Fruit fly (Drosophila melanogaster) whole organism, embryonic: Measurements from ENCODE around the gene Sfxn2.

Experiments used
- Bgb ChIP-seq: fragments of 200-800 bp; sonication (Bioruptor generic); IDR thresholded peaks from 2 replicates; pipeline ENCODE4 v1.3.6; 2022; ENCODE audit warnings: missing biosample characterization, missing genetic modification characterization; ENCODE audit not compliant: partially characterized antibody
- CG10321 ChIP-seq: fragments of 200-800 bp; sonication (Bioruptor generic); IDR thresholded peaks from 2 replicates; pipeline ENCODE4 v1.3.6; 2022; ENCODE audit warnings: missing biosample characterization, missing genetic modification characterization
- CG11085 ChIP-seq: fragments of 200-800 bp; sonication (Bioruptor generic); IDR thresholded peaks from 2 replicates; pipeline ENCODE4 v1.3.6; 2022; ENCODE audit warnings: missing biosample characterization, missing genetic modification characterization
- CG11695 ChIP-seq: fragments of 200-800 bp; sonication (Bioruptor generic); IDR thresholded peaks from 3 replicates; pipeline ENCODE4 v1.3.6; 2022; ENCODE audit warnings: missing biosample characterization, missing genetic modification characterization
- CG13775 ChIP-seq: fragments of 200-800 bp; sonication (Bioruptor generic); optimal IDR thresholded peaks from 3 replicates; lab custom pipeline; 2017; ENCODE audit warnings: missing biosample characterization, mild to moderate bottlenecking, missing genetic modification characterization
- CG15269 ChIP-seq: fragments of 200-800 bp; sonication (Bioruptor generic); optimal IDR thresholded peaks from 2 replicates; lab custom pipeline; 2018; ENCODE audit warnings: missing biosample characterization, mild to moderate bottlenecking, missing genetic modification characterization, moderate library complexity
- CG17385 ChIP-seq: fragments of 200-800 bp; sonication (Bioruptor generic); optimal IDR thresholded peaks from 3 replicates; lab custom pipeline; 2018; ENCODE audit warnings: missing biosample characterization, mild to moderate bottlenecking, missing genetic modification characterization
- CG17568 ChIP-seq: fragments of 200-800 bp; sonication (Bioruptor generic); optimal IDR thresholded peaks from 2 replicates; lab custom pipeline; 2018; ENCODE audit warnings: missing biosample characterization, mild to moderate bottlenecking, missing genetic modification characterization, moderate library complexity
- CG2199 ChIP-seq: fragments of 200-800 bp; sonication (Bioruptor generic); IDR thresholded peaks from 3 replicates; pipeline ENCODE4 v1.3.6; 2022; ENCODE audit warnings: missing biosample characterization, missing genetic modification characterization
- CG30403 ChIP-seq: fragments of 200-800 bp; sonication (Bioruptor generic); optimal IDR thresholded peaks from 3 replicates; lab custom pipeline; 2016; ENCODE audit warnings: missing biosample characterization, missing genetic modification characterization
- CG30431 ChIP-seq: fragments of 200-800 bp; sonication (Bioruptor generic); optimal IDR thresholded peaks from 2 replicates; lab custom pipeline; 2017; ENCODE audit warnings: missing biosample characterization, missing genetic modification characterization
- CG32767 ChIP-seq: fragments of 200-800 bp; sonication (Bioruptor generic); IDR thresholded peaks from 2 replicates; pipeline ENCODE4 v1.3.6; 2022; ENCODE audit warnings: missing biosample characterization, missing genetic modification characterization
- CG42726 ChIP-seq: fragments of 200-800 bp; sonication (Bioruptor generic); IDR thresholded peaks from 2 replicates; pipeline ENCODE4 v1.3.6; 2022; ENCODE audit warnings: missing biosample characterization, missing genetic modification characterization; ENCODE audit not compliant: partially characterized antibody
- CG4328 ChIP-seq: fragments of 200-800 bp; sonication (Bioruptor generic); optimal IDR thresholded peaks from 3 replicates; lab custom pipeline; 2017; ENCODE audit warnings: missing biosample characterization, missing genetic modification reagents, missing genetic modification characterization
- CG6854 ChIP-seq: fragments of 200-800 bp; sonication (Bioruptor generic); optimal IDR thresholded peaks from 3 replicates; lab custom pipeline; 2017; ENCODE audit warnings: missing biosample characterization, mild to moderate bottlenecking, missing genetic modification characterization
- CG7928 ChIP-seq: fragments of 200-800 bp; sonication (Bioruptor generic); optimal IDR thresholded peaks from 2 replicates; lab custom pipeline; 2017; ENCODE audit warnings: missing biosample characterization, mild to moderate bottlenecking, missing genetic modification characterization
- CG8388 ChIP-seq: fragments of 200-800 bp; sonication (Bioruptor generic); optimal IDR thresholded peaks from 2 replicates; lab custom pipeline; 2019; ENCODE audit warnings: missing biosample characterization, mild to moderate bottlenecking, missing genetic modification characterization, moderate library complexity
- CG9437 ChIP-seq: fragments of 200-800 bp; sonication (Bioruptor generic); optimal IDR thresholded peaks from 2 replicates; lab custom pipeline; 2018; ENCODE audit warnings: missing biosample characterization, mild to moderate bottlenecking, missing genetic modification characterization
- Dbx ChIP-seq: fragments of 200-800 bp; sonication (Bioruptor generic); IDR thresholded peaks from 3 replicates; pipeline ENCODE4 v1.3.6; 2022; ENCODE audit warnings: missing biosample characterization, missing genetic modification characterization
- Drgx ChIP-seq: fragments of 200-800 bp; sonication (Bioruptor generic); IDR thresholded peaks from 2 replicates; pipeline ENCODE4 v1.3.6; 2022; ENCODE audit warnings: missing biosample characterization, missing genetic modification characterization
- Elba2 ChIP-seq: fragments of 200-800 bp; sonication (Bioruptor generic); optimal IDR thresholded peaks from 3 replicates; lab custom pipeline; 2016; ENCODE audit warnings: missing biosample characterization, missing genetic modification characterization
- Gsc ChIP-seq: fragments of 200-800 bp; sonication (Bioruptor generic); IDR thresholded peaks from 2 replicates; pipeline ENCODE4 v1.3.6; 2022; ENCODE audit warnings: missing biosample characterization, missing genetic modification characterization
- HmgZ ChIP-seq: fragments of 200-800 bp; sonication (Bioruptor generic); optimal IDR thresholded peaks from 2 replicates; lab custom pipeline; 2018; ENCODE audit warnings: missing biosample characterization, mild to moderate bottlenecking, missing genetic modification characterization
- Hr51 ChIP-seq, 2 experiments: fragments of 200-800 bp; sonication (Bioruptor generic); optimal IDR thresholded peaks; 2 replicates in 1 of 2; 3 replicates in 1 of 2; lab custom pipeline; 2016 to 2018; ENCODE audit warnings: missing biosample characterization in 2 of 2, missing genetic modification characterization in 2 of 2, mild to moderate bottlenecking in 1 of 2, moderate library complexity in 1 of 2
- Mes4 ChIP-seq: fragments of 200-800 bp; sonication (Bioruptor generic); optimal IDR thresholded peaks from 2 replicates; lab custom pipeline; 2016; ENCODE audit warnings: missing biosample characterization, missing genetic modification characterization
- Myb ChIP-seq: fragments of 200-800 bp; sonication (Bioruptor generic); optimal IDR thresholded peaks from 2 replicates; lab custom pipeline; 2016; ENCODE audit warnings: missing biosample characterization, missing genetic modification characterization
- Nf-YB ChIP-seq: fragments of 200-800 bp; sonication (Bioruptor generic); optimal IDR thresholded peaks from 3 replicates; lab custom pipeline; 2019; ENCODE audit warnings: missing biosample characterization, mild to moderate bottlenecking, missing genetic modification characterization, moderate library complexity
- PHDP ChIP-seq: fragments of 200-800 bp; sonication (Bioruptor generic); optimal IDR thresholded peaks from 3 replicates; lab custom pipeline; 2018; ENCODE audit warnings: missing biosample characterization, mild to moderate bottlenecking, missing genetic modification characterization, moderate library complexity
- Pdp1 ChIP-seq, 2 experiments: fragments of 200-800 bp; sonication (Bioruptor generic); optimal IDR thresholded peaks; 3 replicates each; lab custom pipeline; 2016; ENCODE audit warnings: missing biosample characterization in 2 of 2, missing genetic modification characterization in 2 of 2, mild to moderate bottlenecking in 1 of 2, moderate library complexity in 1 of 2
- Six4 ChIP-seq: fragments of 200-800 bp; sonication (Bioruptor generic); optimal IDR thresholded peaks from 2 replicates; lab custom pipeline; 2016; ENCODE audit warnings: missing biosample characterization, missing genetic modification characterization
- Vsx1 ChIP-seq: fragments of 200-800 bp; sonication (Bioruptor generic); optimal IDR thresholded peaks from 2 replicates; lab custom pipeline; 2017; ENCODE audit warnings: missing biosample characterization, mild to moderate bottlenecking, missing genetic modification characterization, missing genetic modification reagents
- Xbp1 ChIP-seq: fragments of 200-800 bp; sonication (Bioruptor generic); optimal IDR thresholded peaks from 3 replicates; lab custom pipeline; 2016; ENCODE audit warnings: missing biosample characterization, mild to moderate bottlenecking, missing genetic modification characterization
- bsh ChIP-seq, 2 experiments: fragments of 200-800 bp; sonication (Bioruptor generic); optimal IDR thresholded peaks; 2 replicates each; lab custom pipeline; 2017 to 2018; ENCODE audit warnings: mild to moderate bottlenecking in 2 of 2, missing biosample characterization in 2 of 2, missing genetic modification characterization in 2 of 2, moderate library complexity in 1 of 2
- chif ChIP-seq, 2 experiments: fragments of 200-800 bp; sonication (Bioruptor generic); optimal IDR thresholded peaks; 3 replicates each; lab custom pipeline; 2016; ENCODE audit warnings: missing biosample characterization in 2 of 2, missing genetic modification characterization in 2 of 2
- gce ChIP-seq: fragments of 200-800 bp; sonication (Bioruptor generic); IDR thresholded peaks from 3 replicates; pipeline ENCODE4 v1.3.6; 2022; ENCODE audit warnings: missing biosample characterization, missing genetic modification characterization
- hb ChIP-seq: fragments of 200-800 bp; sonication (Bioruptor generic); IDR thresholded peaks from 3 replicates; pipeline ENCODE4 v1.3.6; 2022; ENCODE audit warnings: missing biosample characterization, missing genetic modification characterization; ENCODE audit not compliant: partially characterized antibody
- insv ChIP-seq, 2 experiments: fragments of 200-800 bp; sonication (Bioruptor generic); optimal IDR thresholded peaks; 3 replicates each; lab custom pipeline; 2016 to 2018; ENCODE audit warnings: missing biosample characterization in 2 of 2, missing genetic modification characterization in 2 of 2
- jing ChIP-seq: fragments of 200-800 bp; sonication (Bioruptor generic); optimal IDR thresholded peaks from 2 replicates; lab custom pipeline; 2018; ENCODE audit warnings: missing biosample characterization, mild to moderate bottlenecking, missing genetic modification characterization
- knrl ChIP-seq: fragments of 200-800 bp; sonication (Bioruptor generic); IDR thresholded peaks from 3 replicates; pipeline ENCODE4 v1.3.6; 2022; ENCODE audit warnings: missing biosample characterization, missing genetic modification characterization; ENCODE audit not compliant: partially characterized antibody
- luna ChIP-seq: fragments of 200-800 bp; sonication (Bioruptor generic); optimal IDR thresholded peaks from 2 replicates; lab custom pipeline; 2016; ENCODE audit warnings: missing biosample characterization, missing genetic modification characterization
- nmo ChIP-seq: fragments of 200-800 bp; sonication (Bioruptor generic); optimal IDR thresholded peaks from 2 replicates; lab custom pipeline; 2018; ENCODE audit warnings: missing biosample characterization, mild to moderate bottlenecking, missing genetic modification characterization, moderate library complexity
- pfk ChIP-seq: fragments of 200-800 bp; sonication (Bioruptor generic); optimal IDR thresholded peaks from 2 replicates; lab custom pipeline; 2018; ENCODE audit warnings: missing biosample characterization, mild to moderate bottlenecking, missing genetic modification characterization, moderate library complexity
- prd ChIP-seq, 3 experiments: fragments of >200 bp in 2 of 3; fragments of 200-800 bp in 1 of 3; sonication (Bioruptor generic) in 1 of 3; optimal IDR thresholded peaks in 2 of 3; IDR thresholded peaks in 1 of 3; 2 replicates in 2 of 3; 3 replicates in 1 of 3; pipeline versions ENCODE4 v1.3.6 to Lab custom; 2017 to 2022; ENCODE audit warnings: missing biosample characterization in 1 of 3, missing genetic modification characterization in 1 of 3
- slbo ChIP-seq: fragments of 200-800 bp; sonication (Bioruptor generic); IDR thresholded peaks from 2 replicates; pipeline ENCODE4 v1.3.6; 2022; ENCODE audit warnings: missing biosample characterization, missing genetic modification characterization
- so ChIP-seq: fragments of 200-800 bp; sonication (Bioruptor generic); IDR thresholded peaks from 3 replicates; pipeline ENCODE4 v1.3.6; 2022; ENCODE audit warnings: missing biosample characterization, missing genetic modification characterization
- sqz ChIP-seq: fragments of 200-800 bp; sonication (Bioruptor generic); optimal IDR thresholded peaks from 3 replicates; lab custom pipeline; 2018; ENCODE audit warnings: missing biosample characterization, mild to moderate bottlenecking, missing genetic modification characterization

The Sfxn2 gene

dm6 chr3L:19058824-19059223 lies 4.1 kb upstream of the Sfxn2 start:
- 0 out of 3 replicates have a peak, but pooled peaks have one; percentile 36 for TF ChIP-seq Dbx
- TF ChIP-seq CG13775 (GFP tag; lab: Kevin White, UChicago), result peak; percentile 91
- 0 out of 3 replicates have a peak, but pooled peaks have one; percentile 39 for TF ChIP-seq CG2199 (GFP tag; lab: Robert Waterston, UW)
- peak in 1 of 2 experiments; percentile 22 for TF ChIP-seq bsh (GFP tag; optimal IDR thresholded peaks at IDR 0.05; lab: Kevin White, UChicago)
- no peak for TF ChIP-seq chif (GFP tag; optimal IDR thresholded peaks at IDR 0.05; lab: Kevin White, UChicago)
- 0 out of 3 replicates have a peak, but pooled peaks have one; percentile 8 for TF ChIP-seq gce
- no peak for TF ChIP-seq CG8388
- TF ChIP-seq prd (optimal IDR thresholded peaks at IDR 0.05; lab: Kevin White, UChicago), result no peak
- TF ChIP-seq prd (GFP tag; IDR thresholded peaks at IDR 0.05; lab: Robert Waterston, UW), result peak; percentile 37; the same call in 1 of the 3 replicates
- 0 out of 3 replicates have a peak, but pooled peaks have one; percentile 22 for TF ChIP-seq hb (GFP tag; lab: Robert Waterston, UW)
- TF ChIP-seq CG11085 (GFP tag; lab: Robert Waterston, UW), result 0 out of 2 replicates have a peak, but pooled peaks have one; percentile 7
- TF ChIP-seq CG10321 (GFP tag; lab: Robert Waterston, UW), result no peak
- TF ChIP-seq HmgZ (tag; lab: Kevin White, UChicago), result no peak
- TF ChIP-seq, all 482 proteins: peak for 8

- TF ChIP-seq so (GFP tag; lab: Robert Waterston, UW), result 0 out of 3 replicates have a peak, but pooled peaks have one; percentile 55
- 0 out of 3 replicates have a peak, but pooled peaks have one; percentile 24 for TF ChIP-seq CG11695 (GFP tag; lab: Robert Waterston, UW)
- peak; percentile 14 for TF ChIP-seq CG7928 (GFP tag; lab: Kevin White, UChicago)
- no peak for TF ChIP-seq CG32767 (GFP tag; lab: Robert Waterston, UW)
- no peak for TF ChIP-seq luna (GFP tag; lab: Kevin White, UChicago)
- 0 out of 2 replicates have a peak, but pooled peaks have one; percentile 12 for TF ChIP-seq Bgb (GFP tag; lab: Robert Waterston, UW)
- TF ChIP-seq knrl, result no peak
- TF ChIP-seq Drgx, result peak; percentile 27; the same call in 1 of the 2 replicates
- TF ChIP-seq Pdp1 (GFP tag; optimal IDR thresholded peaks at IDR 0.05; lab: Kevin White, UChicago), result peak in 1 of 2 experiments; percentile 94
- TF ChIP-seq CG9437, result peak; percentile 62
- peak; percentile 84 for TF ChIP-seq CG17385 (GFP tag; lab: Kevin White, UChicago)
- TF ChIP-seq insv (GFP tag; optimal IDR thresholded peaks at IDR 0.05; lab: Kevin White, UChicago), result peak in 1 of 2 experiments; percentile 75
- TF ChIP-seq, all 482 proteins: peak for 9
Measured at dm6 chr3L:19063410-19063752, 416 bp downstream of the Sfxn2 start.

dm6 chr3L:19071173-19071844 lies 8.3 kb downstream of the Sfxn2 start:
- TF ChIP-seq Gsc (GFP tag; lab: Robert Waterston, UW) (no peak), PHDP (no peak), CG4328 (GFP tag; lab: Kevin White, UChicago) (no peak), CG6854 (no peak), CG30431 (GFP tag; lab: Kevin White, UChicago) (no peak), sqz (peak; percentile 80), Vsx1 (GFP tag; lab: Kevin White, UChicago) (no peak), CG30403 (peak; percentile 17), CG17568 (peak; percentile 28), CG42726 (no peak), slbo (GFP tag; lab: Robert Waterston, UW) (peak; percentile 54), pfk (GFP tag; lab: Kevin White, UChicago) (no peak), Elba2 (no peak), Hr51 (GFP tag; optimal IDR thresholded peaks at IDR 0.05; lab: Kevin White, UChicago) (no peak), CG15269 (tag; lab: Kevin White, UChicago) (peak; percentile 46), Myb (no peak), Xbp1 (GFP tag; lab: Kevin White, UChicago) (no peak), Six4 (GFP tag; lab: Kevin White, UChicago) (no peak), Nf-YB (no peak), nmo (GFP tag; lab: Kevin White, UChicago) (no peak), jing (GFP tag; lab: Kevin White, UChicago) (no peak), Mes4 (GFP tag; lab: Kevin White, UChicago) (no peak)
